Worm (Caenorhabditis elegans) whole organism, L3 larva: ENCODE data around the gene fbxa-182.

Source experiments
- R02D3.7 ChIP-seq: fragments of 150-350 bp; optimal IDR thresholded peaks from 2 replicates; lab custom pipeline; 2014; ENCODE audit warnings: missing biosample characterization, missing genetic modification characterization
- ZK546.5 ChIP-seq: sonication (generic microtip); optimal IDR thresholded peaks from 2 replicates; lab custom pipeline; 2017; ENCODE audit warnings: missing biosample characterization, missing genetic modification characterization
- ama-1 ChIP-seq: fragments of 150-350 bp; optimal IDR thresholded peaks from 2 replicates; lab custom pipeline; 2018
- fkh-10 ChIP-seq: sonication (generic microtip); optimal IDR thresholded peaks from 2 replicates; lab custom pipeline; 2017; ENCODE audit warnings: missing biosample characterization, missing genetic modification reagents, missing genetic modification characterization
- fkh-2 ChIP-seq: fragments of 150-350 bp; optimal IDR thresholded peaks from 2 replicates; lab custom pipeline; 2014; ENCODE audit warnings: missing biosample characterization, missing genetic modification reagents, missing genetic modification characterization
- fos-1 ChIP-seq: fragments of 150-350 bp; optimal IDR thresholded peaks from 2 replicates; lab custom pipeline; 2014; ENCODE audit warnings: missing biosample characterization, missing genetic modification characterization
- jun-1 ChIP-seq: fragments of 150-350 bp; optimal IDR thresholded peaks from 2 replicates; lab custom pipeline; 2014; ENCODE audit warnings: missing biosample characterization, missing genetic modification reagents, missing genetic modification characterization
- nhr-11 ChIP-seq: fragments of 150-350 bp; optimal IDR thresholded peaks from 2 replicates; lab custom pipeline; 2014; ENCODE audit warnings: missing biosample characterization, missing genetic modification characterization
- nhr-25 ChIP-seq: sonication (generic microtip); optimal IDR thresholded peaks from 2 replicates; lab custom pipeline; 2017; ENCODE audit warnings: missing biosample characterization, missing genetic modification characterization
- nhr-77 ChIP-seq: fragments of 150-350 bp; optimal IDR thresholded peaks from 2 replicates; lab custom pipeline; 2014; ENCODE audit warnings: missing biosample characterization, missing genetic modification characterization
- pqm-1 ChIP-seq: fragments of 150-350 bp; optimal IDR thresholded peaks from 2 replicates; lab custom pipeline; 2017; ENCODE audit warnings: missing biosample characterization, missing genetic modification characterization, inconsistent platforms
- skn-1 ChIP-seq: fragments of 150-350 bp; optimal IDR thresholded peaks from 2 replicates; lab custom pipeline; 2014; ENCODE audit warnings: missing biosample characterization, missing genetic modification characterization
- unc-62 ChIP-seq: fragments of 150-350 bp; sonication (generic microtip); optimal IDR thresholded peaks from 4 replicates; lab custom pipeline; 2014; ENCODE audit warnings: missing biosample characterization, missing genetic modification reagents, missing genetic modification characterization

DNA sequence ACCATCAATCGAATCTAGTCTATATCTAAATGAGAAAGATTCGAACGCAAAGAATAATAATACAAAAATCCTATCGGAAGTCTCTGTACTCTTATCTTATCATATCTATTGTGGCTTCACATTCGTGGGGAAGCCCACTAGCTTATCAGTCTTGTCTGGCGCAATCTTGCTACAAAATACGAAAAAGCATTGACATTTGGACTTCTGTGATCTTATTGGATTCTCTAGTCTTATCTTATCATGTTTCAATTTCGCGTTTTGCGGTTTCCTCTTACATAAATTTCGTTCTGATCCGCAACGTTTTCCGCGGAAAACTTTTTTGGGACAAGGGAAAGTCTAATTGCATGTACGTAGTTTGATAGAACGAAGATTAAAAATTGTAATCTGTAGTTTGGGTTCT, 12.7 kb downstream of the fbxa-182 start:
- TF ChIP-seq fkh-2 (tag; lab: Kevin White, UChicago) (no peak), R02D3.7 (no peak), pqm-1 (tag; lab: Kevin White, UChicago) (no peak), skn-1 (no peak), nhr-11 (tag; lab: Kevin White, UChicago) (no peak), nhr-77 (tag; lab: Kevin White, UChicago) (no peak), nhr-25 (no peak), ama-1 (lab: Kevin White, UChicago) (no peak), fos-1 (tag; lab: Kevin White, UChicago) (no peak), ZK546.5 (tag; lab: Kevin White, UChicago) (no peak), unc-62 (GFP tag; lab: Kevin White, UChicago) (no peak), jun-1 (no peak), fkh-10 (GFP tag; lab: Kevin White, UChicago) (no peak)
